Worm (Caenorhabditis elegans) whole organism, young adult: ENCODE measurements around the gene evl-18.

Experiments used
- D2030.7 ChIP-seq: fragments of 200-800 bp; sonication (Bioruptor generic); IDR thresholded peaks from 2 replicates; pipeline ENCODE4 v1.3.6; 2022; ENCODE audit warnings: missing genetic modification reagents, missing genetic modification characterization, missing compliant biosample characterization
- F37B4.10 ChIP-seq: fragments of 200-800 bp; sonication (Bioruptor generic); IDR thresholded peaks from 2 replicates; pipeline ENCODE4 v1.3.6; 2022; ENCODE audit warnings: missing genetic modification characterization, missing compliant biosample characterization
- Y67H2A.10 ChIP-seq: fragments of 200-800 bp; sonication (Bioruptor generic); conservative IDR thresholded peaks from 2 replicates; pipeline ENCODE4 v1.3.6; 2022; ENCODE audit warnings: missing genetic modification reagents, missing genetic modification characterization, missing compliant biosample characterization
- akir-1 ChIP-seq: fragments of 200-800 bp; sonication (Bioruptor generic); optimal IDR thresholded peaks from 2 replicates; lab custom pipeline; 2018; ENCODE audit warnings: mild to moderate bottlenecking, missing genetic modification characterization, moderate library complexity, missing compliant biosample characterization
- aptf-2 ChIP-seq: fragments of 200-800 bp; sonication (Bioruptor generic); conservative IDR thresholded peaks from 2 replicates; pipeline ENCODE4 v1.3.6; 2022; ENCODE audit warnings: missing genetic modification reagents, missing genetic modification characterization, missing compliant biosample characterization
- aptf-3 ChIP-seq: fragments of 200-800 bp; sonication (Bioruptor generic); IDR thresholded peaks from 2 replicates; pipeline ENCODE4 v1.3.6; 2022; ENCODE audit warnings: missing genetic modification characterization, missing compliant biosample characterization
- atf-7 ChIP-seq: sonication (generic microtip); optimal IDR thresholded peaks from 2 replicates; lab custom pipeline; 2017; ENCODE audit warnings: mild to moderate bottlenecking, missing genetic modification characterization, missing compliant biosample characterization
- attf-6 ChIP-seq: fragments of 200-800 bp; sonication (Bioruptor generic); IDR thresholded peaks from 2 replicates; pipeline ENCODE4 v1.3.6; 2022; ENCODE audit warnings: missing genetic modification reagents, missing genetic modification characterization, missing compliant biosample characterization
- bed-1 ChIP-seq: fragments of 200-800 bp; sonication (Bioruptor generic); IDR thresholded peaks from 2 replicates; pipeline ENCODE4 v1.3.6; 2022; ENCODE audit warnings: missing genetic modification reagents, missing genetic modification characterization, missing compliant biosample characterization
- cebp-1 ChIP-seq, 2 experiments: fragments of 200-800 bp in 1 of 2; sonication (Bioruptor generic) in 1 of 2; sonication (generic microtip) in 1 of 2; IDR thresholded peaks in 1 of 2; optimal IDR thresholded peaks in 1 of 2; 2 replicates each; pipeline versions ENCODE4 v1.3.6 to Lab custom; 2017 to 2022; ENCODE audit warnings: missing compliant biosample characterization in 2 of 2, missing genetic modification characterization in 2 of 2, mild to moderate bottlenecking in 1 of 2, missing genetic modification reagents in 1 of 2, moderate library complexity in 1 of 2
- ceh-40 ChIP-seq: fragments of 200-800 bp; sonication (Bioruptor generic); IDR thresholded peaks from 2 replicates; pipeline ENCODE4 v1.3.6; 2022; ENCODE audit warnings: missing genetic modification characterization, missing compliant biosample characterization
- efl-1 ChIP-seq: fragments of 150-350 bp; optimal IDR thresholded peaks from 2 replicates; lab custom pipeline; 2014; ENCODE audit warnings: missing biosample characterization, missing genetic modification reagents, missing genetic modification characterization
- egl-44 ChIP-seq: fragments of 200-800 bp; sonication (Bioruptor generic); IDR thresholded peaks from 2 replicates; pipeline ENCODE4 v1.3.6; 2022; ENCODE audit warnings: missing genetic modification reagents, missing genetic modification characterization, missing compliant biosample characterization
- hmg-20 ChIP-seq: fragments of 200-800 bp; sonication (Bioruptor generic); IDR thresholded peaks from 2 replicates; pipeline ENCODE4 v1.3.6; 2022; ENCODE audit warnings: missing genetic modification reagents, missing genetic modification characterization, missing compliant biosample characterization
- hsf-1 ChIP-seq: fragments of 200-800 bp; sonication (Bioruptor generic); IDR thresholded peaks from 2 replicates; pipeline ENCODE4 v1.3.6; 2022; ENCODE audit warnings: missing genetic modification reagents, missing genetic modification characterization, missing compliant biosample characterization
- let-526 ChIP-seq: fragments of 200-800 bp; sonication (Bioruptor generic); IDR thresholded peaks from 2 replicates; pipeline ENCODE4 v1.3.6; 2022; ENCODE audit warnings: missing genetic modification reagents, missing genetic modification characterization, missing compliant biosample characterization
- let-607 ChIP-seq, 2 experiments: fragments of 200-800 bp in 1 of 2; sonication (Bioruptor generic) in 1 of 2; sonication (generic microtip) in 1 of 2; optimal IDR thresholded peaks; 2 replicates each; lab custom pipeline; 2016 to 2018; ENCODE audit warnings: mild to moderate bottlenecking in 2 of 2, missing compliant biosample characterization in 2 of 2, missing genetic modification characterization in 2 of 2, moderate library complexity in 2 of 2, missing genotype in 1 of 2
- lin-26 ChIP-seq: fragments of 200-800 bp; sonication (Bioruptor generic); IDR thresholded peaks from 2 replicates; pipeline ENCODE4 v1.3.6; 2022; ENCODE audit warnings: missing genetic modification reagents, missing genetic modification characterization, missing compliant biosample characterization
- lsy-27 ChIP-seq: sonication (generic microtip); optimal IDR thresholded peaks from 2 replicates; lab custom pipeline; 2017; ENCODE audit warnings: missing genetic modification characterization, mild to moderate bottlenecking, missing compliant biosample characterization, antibody characterized with exemption, missing genotype, borderline replicate concordance; ENCODE audit not compliant: insufficient read depth
- madf-3 ChIP-seq: fragments of 200-800 bp; sonication (Bioruptor generic); IDR thresholded peaks from 2 replicates; pipeline ENCODE4 v1.3.6; 2022; ENCODE audit warnings: missing genetic modification reagents, missing genetic modification characterization, missing compliant biosample characterization
- mcd-1 ChIP-seq: fragments of 200-800 bp; sonication (Bioruptor generic); IDR thresholded peaks from 2 replicates; pipeline ENCODE4 v1.3.6; 2022; ENCODE audit warnings: missing genetic modification reagents, missing genetic modification characterization, missing compliant biosample characterization
- mxl-1 ChIP-seq: sonication (generic microtip); optimal IDR thresholded peaks from 2 replicates; lab custom pipeline; 2016; ENCODE audit warnings: missing genetic modification characterization, missing compliant biosample characterization
- nfyb-1 ChIP-seq: fragments of 200-800 bp; sonication (Bioruptor generic); IDR thresholded peaks from 2 replicates; pipeline ENCODE4 v1.3.6; 2022; ENCODE audit warnings: missing genetic modification reagents, missing genetic modification characterization, missing compliant biosample characterization
- nhr-27 ChIP-seq: fragments of 200-800 bp; sonication (Bioruptor generic); optimal IDR thresholded peaks from 2 replicates; lab custom pipeline; 2018; ENCODE audit warnings: mild to moderate bottlenecking, missing genetic modification characterization, moderate library complexity, missing compliant biosample characterization
- snpc-3.4 ChIP-seq: sonication (generic microtip); optimal IDR thresholded peaks from 2 replicates; lab custom pipeline; 2017; ENCODE audit warnings: missing genetic modification characterization, mild to moderate bottlenecking, missing compliant biosample characterization, antibody characterized with exemption, moderate library complexity, missing genotype, missing genetic modification reagents
- somi-1 ChIP-seq: fragments of 200-800 bp; sonication (Bioruptor generic); optimal IDR thresholded peaks from 2 replicates; lab custom pipeline; 2018; ENCODE audit warnings: mild to moderate bottlenecking, missing genetic modification characterization, missing compliant biosample characterization
- xnd-1 ChIP-seq: sonication (generic microtip); optimal IDR thresholded peaks from 2 replicates; lab custom pipeline; 2016; ENCODE audit warnings: missing genotype, missing genetic modification reagents, missing genetic modification characterization, missing compliant biosample characterization
- ztf-22 ChIP-seq: fragments of 200-800 bp; sonication (Bioruptor generic); optimal IDR thresholded peaks from 2 replicates; lab custom pipeline; 2018; ENCODE audit warnings: mild to moderate bottlenecking, missing genetic modification characterization, moderate library complexity, missing compliant biosample characterization
- ztf-25 ChIP-seq: fragments of 200-800 bp; sonication (Bioruptor generic); IDR thresholded peaks from 2 replicates; pipeline ENCODE4 v1.3.6; 2022; ENCODE audit warnings: missing genetic modification reagents, missing genetic modification characterization, missing compliant biosample characterization

evl-18 gene

DNA sequence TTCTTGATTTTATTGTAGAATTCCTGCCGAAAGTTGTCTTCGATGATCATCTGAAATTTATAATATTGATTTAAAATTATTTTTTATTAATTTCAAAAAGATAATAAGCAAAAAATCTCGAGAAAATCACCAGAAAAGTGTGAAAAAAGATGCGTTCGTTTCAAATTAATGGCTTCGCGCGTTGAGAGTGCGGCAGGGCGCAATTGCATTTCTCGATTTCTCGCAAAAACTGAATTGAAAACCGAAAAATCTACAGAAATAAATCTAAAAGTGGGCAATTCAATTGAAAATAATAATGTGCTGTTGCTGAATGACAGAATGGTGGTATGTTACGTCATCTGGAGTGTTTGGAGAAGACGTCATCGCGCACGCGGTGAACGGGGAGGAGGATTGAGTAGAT lies at the start of gene evl-18:
evl-18 (minus strand) TSS at position 50 of the 400 bp plus-strand sequence.
- TF ChIP-seq akir-1 (GFP tag; lab: Kevin White, UChicago) (no peak), cebp-1 (GFP tag; IDR thresholded peaks at IDR 0.05; lab: Robert Waterston, UW) (no peak), cebp-1 (tag; optimal IDR thresholded peaks at IDR 0.05; lab: Kevin White, UChicago) (no peak), let-526 (no peak), D2030.7 (GFP tag; lab: Robert Waterston, UW) (no peak), mcd-1 (peak; percentile 69), ztf-25 (GFP tag; lab: Robert Waterston, UW) (no peak), lin-26 (GFP tag; lab: Robert Waterston, UW) (no peak), nhr-27 (tag; lab: Kevin White, UChicago) (no peak), ceh-40 (GFP tag; lab: Robert Waterston, UW) (no peak), efl-1 (GFP tag; lab: Kevin White, UChicago) (peak; percentile 38), egl-44 (GFP tag; lab: Robert Waterston, UW) (no peak), atf-7 (tag; lab: Kevin White, UChicago) (no peak), ztf-22 (GFP tag; lab: Kevin White, UChicago) (no peak), aptf-2 (no peak), hmg-20 (GFP tag; lab: Robert Waterston, UW) (no peak), bed-1 (GFP tag; lab: Robert Waterston, UW) (no peak)

DNA sequence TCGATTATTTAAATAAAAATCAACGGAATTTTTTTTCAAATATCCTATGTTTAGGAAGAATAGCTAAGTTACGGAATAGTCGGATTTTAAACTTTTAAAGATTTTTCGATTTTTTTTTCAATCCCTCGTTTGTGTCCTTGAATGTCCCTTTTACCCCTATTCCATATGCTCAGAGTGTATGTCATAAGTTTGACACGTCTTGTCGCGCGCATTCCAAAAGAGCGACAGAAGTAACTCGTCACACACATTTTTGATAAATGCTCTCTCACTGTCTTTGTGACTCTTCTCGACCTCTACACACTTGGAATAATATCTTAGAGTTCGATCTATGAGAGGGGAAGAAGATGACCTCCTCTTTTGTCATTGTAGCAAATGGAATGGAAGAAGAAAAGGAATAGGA lies 49.1 kb upstream of the evl-18 start:
- no peak for TF ChIP-seq nfyb-1 (GFP tag; lab: Robert Waterston, UW)
- TF ChIP-seq Y67H2A.10 (GFP tag; lab: Robert Waterston, UW) = no peak
- no peak for TF ChIP-seq aptf-3
- no peak for TF ChIP-seq lsy-27 (tag; lab: Kevin White, UChicago)
- TF ChIP-seq mxl-1 (tag; lab: Kevin White, UChicago) = no peak
- TF ChIP-seq snpc-3.4 (tag; lab: Kevin White, UChicago) = no peak
- TF ChIP-seq somi-1 = no peak
- no peak for TF ChIP-seq madf-3 (GFP tag; lab: Robert Waterston, UW)
- TF ChIP-seq, all 124 proteins: peak for 0

DNA sequence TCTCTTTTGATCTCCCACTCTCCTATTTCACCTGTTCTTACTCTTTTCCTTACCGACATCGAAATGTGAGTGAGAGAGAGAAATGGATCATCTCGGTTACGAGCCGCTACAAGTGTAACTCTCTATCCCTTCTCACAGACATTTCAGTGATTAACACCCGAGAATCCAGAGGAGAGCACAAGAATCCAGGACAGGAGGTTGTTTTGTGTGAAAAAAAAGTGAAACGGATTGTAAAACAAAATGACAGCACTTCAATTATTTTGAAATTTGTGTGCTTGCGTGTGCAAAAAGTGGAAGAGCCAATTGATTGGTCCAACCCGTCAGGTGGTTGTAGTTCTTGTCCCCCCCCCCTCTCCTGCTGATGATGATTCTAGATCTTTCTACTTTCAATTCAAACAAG lies 48.0 kb upstream of the evl-18 start:
- TF ChIP-seq hsf-1 (GFP tag; lab: Robert Waterston, UW) = 0 out of 2 replicates have a peak, but pooled peaks have one; percentile 24
- no peak for TF ChIP-seq F37B4.10 (GFP tag; lab: Robert Waterston, UW)

DNA sequence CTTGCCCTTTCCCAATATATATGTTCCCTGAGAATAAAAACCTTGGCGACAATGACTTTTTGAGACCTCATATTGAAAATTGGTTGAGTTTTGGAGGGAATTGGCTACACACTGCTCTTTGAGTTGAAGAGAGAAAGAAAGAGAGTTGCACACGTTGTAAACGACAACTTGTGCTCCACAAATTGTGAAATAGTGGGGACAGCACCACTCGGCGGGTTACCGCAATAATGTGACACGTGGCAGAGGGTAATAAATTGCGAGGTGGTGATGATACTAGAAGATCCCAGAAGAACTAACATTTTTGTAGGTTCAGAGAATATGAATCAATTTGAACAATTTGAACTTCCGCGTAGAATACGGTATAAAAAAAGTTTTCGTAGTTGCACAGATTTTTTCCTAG lies 47.0 kb upstream of the evl-18 start:
- TF ChIP-seq let-607 (tag; optimal IDR thresholded peaks at IDR 0.05; lab: Kevin White, UChicago) (no peak), cebp-1 (GFP tag; IDR thresholded peaks at IDR 0.05; lab: Robert Waterston, UW) (0 out of 2 replicates have a peak, but pooled peaks have one; percentile 13), cebp-1 (tag; optimal IDR thresholded peaks at IDR 0.05; lab: Kevin White, UChicago) (peak; percentile 59)

DNA sequence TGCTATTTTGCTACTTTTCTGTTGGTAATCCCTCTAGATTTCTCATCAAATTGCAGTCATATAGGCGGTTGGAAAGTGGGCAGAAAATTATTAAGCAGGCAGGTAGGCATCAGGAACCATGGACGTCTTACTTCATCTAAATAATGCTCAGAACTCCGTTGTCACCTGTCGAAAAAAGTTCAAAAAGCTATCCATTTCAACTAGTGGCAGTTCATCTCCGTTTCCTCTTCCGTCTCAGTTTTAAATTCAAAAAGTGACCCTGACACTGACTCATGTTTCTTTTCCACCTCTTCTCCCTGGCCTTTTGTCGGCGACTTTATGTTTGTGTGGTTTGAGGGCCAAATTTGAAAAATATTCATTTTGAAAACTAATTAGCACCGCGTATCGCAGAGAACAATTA lies 39.7 kb upstream of the evl-18 start:
- TF ChIP-seq xnd-1 (tag; lab: Kevin White, UChicago) (no peak), D2030.7 (GFP tag; lab: Robert Waterston, UW) (no peak), attf-6 (no peak), cebp-1 (GFP tag; IDR thresholded peaks at IDR 0.05; lab: Robert Waterston, UW) (no peak), cebp-1 (tag; optimal IDR thresholded peaks at IDR 0.05; lab: Kevin White, UChicago) (no peak)
- TF ChIP-seq, all 124 proteins: peak for 0
